Worm (Caenorhabditis elegans): Measurements from ENCODE around the gene F54B3.2.

DNA sequence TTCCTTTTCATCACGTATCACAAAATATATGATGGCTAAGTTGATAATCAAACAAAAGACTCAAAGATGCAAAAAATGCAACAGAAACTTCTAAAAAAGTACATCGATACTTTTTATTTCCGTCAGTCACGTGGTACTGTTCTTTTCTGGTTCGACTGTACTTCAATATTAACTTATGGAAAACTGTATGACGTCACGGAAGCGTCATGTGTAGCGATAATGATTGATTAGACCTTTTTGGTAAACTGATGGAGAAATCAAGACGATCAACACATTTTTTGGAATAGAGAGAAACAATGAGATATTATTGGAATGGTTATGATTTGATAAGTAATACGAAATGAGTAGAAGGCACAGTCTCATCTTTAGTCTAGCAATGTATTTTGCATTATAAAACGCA, 24.3 kb upstream of the F54B3.2 start:
- no peak for TF ChIP-seq lin-35 (GFP tag; optimal IDR thresholded peaks at IDR 0.05)
- TF ChIP-seq ekl-4 (GFP tag; IDR thresholded peaks at IDR 0.05) = no peak
- TF ChIP-seq F23B12.7 (tag; optimal IDR thresholded peaks at IDR 0.05; ENCODE audit: insufficient read depth) = no peak
- no peak for TF ChIP-seq cebp-2 (GFP tag; IDR thresholded peaks at IDR 0.05)
- no peak for TF ChIP-seq dpl-1 (GFP tag; optimal IDR thresholded peaks at IDR 0.05)
- TF ChIP-seq ama-1 (optimal IDR thresholded peaks at IDR 0.05) = no peak
- TF ChIP-seq ama-1 (GFP tag; optimal IDR thresholded peaks at IDR 0.05) = no peak
- TF ChIP-seq lsl-1 (GFP tag; optimal IDR thresholded peaks at IDR 0.05) = no peak
